Fruit fly (Drosophila melanogaster) whole organism, embryonic: ENCODE measurements around the gene bor.

Experiments used
- Abd-B ChIP-seq: fragments of 200-800 bp; sonication (Bioruptor generic); optimal IDR thresholded peaks from 2 replicates; lab custom pipeline; 2018; ENCODE audit warnings: missing biosample characterization, mild to moderate bottlenecking, missing genetic modification characterization, moderate library complexity
- Antp ChIP-seq: fragments of 200-800 bp; sonication (Bioruptor generic); optimal IDR thresholded peaks from 3 replicates; lab custom pipeline; 2016; ENCODE audit warnings: missing biosample characterization, missing genetic modification characterization
- CG10543 ChIP-seq: fragments of 200-800 bp; sonication (Bioruptor generic); optimal IDR thresholded peaks from 3 replicates; lab custom pipeline; 2017; ENCODE audit warnings: missing biosample characterization, mild to moderate bottlenecking, missing genetic modification characterization, moderate library complexity
- CG10979 ChIP-seq: fragments of 200-800 bp; sonication (Bioruptor generic); optimal IDR thresholded peaks from 2 replicates; lab custom pipeline; 2018; ENCODE audit warnings: missing biosample characterization, mild to moderate bottlenecking, missing genetic modification characterization, moderate library complexity
- CG11247 ChIP-seq: fragments of 200-800 bp; sonication (Bioruptor generic); IDR thresholded peaks from 2 replicates; pipeline ENCODE4 v1.3.6; 2022; ENCODE audit warnings: missing biosample characterization, missing genetic modification characterization
- CG12236 ChIP-seq: fragments of 200-800 bp; sonication (Bioruptor generic); optimal IDR thresholded peaks from 2 replicates; lab custom pipeline; 2016; ENCODE audit warnings: missing biosample characterization, missing genetic modification characterization
- CG12299 ChIP-seq: fragments of 200-800 bp; sonication (Bioruptor generic); optimal IDR thresholded peaks from 2 replicates; lab custom pipeline; 2018; ENCODE audit warnings: missing biosample characterization, mild to moderate bottlenecking, missing genetic modification characterization
- CG15011 ChIP-seq: fragments of 200-800 bp; sonication (Bioruptor generic); optimal IDR thresholded peaks from 3 replicates; lab custom pipeline; 2018; ENCODE audit warnings: missing biosample characterization, mild to moderate bottlenecking, missing genetic modification characterization
- CG15269 ChIP-seq: fragments of 200-800 bp; sonication (Bioruptor generic); optimal IDR thresholded peaks from 2 replicates; lab custom pipeline; 2018; ENCODE audit warnings: missing biosample characterization, mild to moderate bottlenecking, missing genetic modification characterization, moderate library complexity
- CG16779 ChIP-seq: fragments of 200-800 bp; sonication (Bioruptor generic); IDR thresholded peaks from 2 replicates; pipeline ENCODE4 v1.3.6; 2022; ENCODE audit warnings: missing biosample characterization, missing genetic modification characterization
- CG16813 ChIP-seq: fragments of 200-800 bp; sonication (Bioruptor generic); IDR thresholded peaks from 3 replicates; pipeline ENCODE4 v1.3.6; 2022; ENCODE audit warnings: missing biosample characterization, missing genetic modification characterization; ENCODE audit not compliant: partially characterized antibody
- CG16815 ChIP-seq: fragments of 200-800 bp; sonication (Bioruptor generic); optimal IDR thresholded peaks from 3 replicates; lab custom pipeline; 2017; ENCODE audit warnings: missing biosample characterization, mild to moderate bottlenecking, missing genetic modification characterization
- CG2129 ChIP-seq: fragments of 200-800 bp; sonication (Bioruptor generic); IDR thresholded peaks from 2 replicates; pipeline ENCODE4 v1.3.6; 2022; ENCODE audit warnings: missing biosample characterization, missing genetic modification characterization; ENCODE audit not compliant: partially characterized antibody
- CG34376 ChIP-seq: fragments of 200-800 bp; sonication (Bioruptor generic); optimal IDR thresholded peaks from 2 replicates; lab custom pipeline; 2018; ENCODE audit warnings: missing biosample characterization, mild to moderate bottlenecking, missing genetic modification characterization
- CG7839 ChIP-seq: fragments of 200-800 bp; sonication (Bioruptor generic); optimal IDR thresholded peaks from 3 replicates; lab custom pipeline; 2018; ENCODE audit warnings: missing biosample characterization, mild to moderate bottlenecking, missing genetic modification characterization, moderate library complexity
- CG9215 ChIP-seq: fragments of 200-800 bp; sonication (Bioruptor generic); IDR thresholded peaks from 2 replicates; pipeline ENCODE4 v1.3.6; 2022; ENCODE audit warnings: missing biosample characterization, missing genetic modification characterization
- CG9817 ChIP-seq: fragments of 200-800 bp; sonication (Bioruptor generic); optimal IDR thresholded peaks from 2 replicates; lab custom pipeline; 2018; ENCODE audit warnings: missing biosample characterization, mild to moderate bottlenecking, missing genetic modification characterization, moderate library complexity
- D ChIP-seq, 2 experiments: fragments of 200-800 bp in 1 of 2; fragments of >200 bp in 1 of 2; sonication (Bioruptor generic) in 1 of 2; optimal IDR thresholded peaks; 2 replicates in 1 of 2; 3 replicates in 1 of 2; lab custom pipeline; 2017; ENCODE audit warnings: mild to moderate bottlenecking in 1 of 2, missing biosample characterization in 1 of 2, missing genetic modification characterization in 1 of 2, missing genetic modification reagents in 1 of 2
- Drgx ChIP-seq: fragments of 200-800 bp; sonication (Bioruptor generic); IDR thresholded peaks from 2 replicates; pipeline ENCODE4 v1.3.6; 2022; ENCODE audit warnings: missing biosample characterization, missing genetic modification characterization
- E2f1 ChIP-seq: fragments of 200-800 bp; sonication (Bioruptor generic); IDR thresholded peaks from 2 replicates; pipeline ENCODE4 v1.3.6; 2022; ENCODE audit warnings: missing biosample characterization, missing genetic modification characterization
- Eip74EF ChIP-seq, 2 experiments: fragments of 200-800 bp in 1 of 2; fragments of >200 bp in 1 of 2; sonication (Bioruptor generic) in 1 of 2; optimal IDR thresholded peaks; 2 replicates each; lab custom pipeline; 2017 to 2019; ENCODE audit warnings: missing biosample characterization in 2 of 2, missing genetic modification characterization in 2 of 2, mild to moderate bottlenecking in 1 of 2, moderate library complexity in 1 of 2
- Fer2 ChIP-seq: fragments of 200-800 bp; sonication (Bioruptor generic); optimal IDR thresholded peaks from 2 replicates; lab custom pipeline; 2018; ENCODE audit warnings: missing biosample characterization, mild to moderate bottlenecking, missing genetic modification characterization, moderate library complexity
- Hr3 ChIP-seq: fragments of 200-800 bp; sonication (Bioruptor generic); optimal IDR thresholded peaks from 3 replicates; lab custom pipeline; 2016; ENCODE audit warnings: missing biosample characterization, missing genetic modification characterization
- Lim3 ChIP-seq: fragments of 200-800 bp; sonication (Bioruptor generic); IDR thresholded peaks from 2 replicates; pipeline ENCODE4 v1.3.6; 2022; ENCODE audit warnings: missing biosample characterization, missing genetic modification characterization
- Med ChIP-seq: fragments of 200-800 bp; sonication (Bioruptor generic); peaks from one replicate; lab custom pipeline; 2016; ENCODE audit warnings: missing biosample characterization, missing genetic modification characterization, mild to moderate bottlenecking, inconsistent platforms, moderate library complexity
- NK7.1 ChIP-seq: fragments of 200-800 bp; sonication (Bioruptor generic); optimal IDR thresholded peaks from 3 replicates; lab custom pipeline; 2016; ENCODE audit warnings: missing biosample characterization, missing genetic modification characterization
- Ptx1 ChIP-seq: fragments of 200-800 bp; sonication (Bioruptor generic); IDR thresholded peaks from 2 replicates; pipeline ENCODE4 v1.3.6; 2022; ENCODE audit warnings: missing biosample characterization, missing genetic modification characterization
- Scr ChIP-seq: fragments of 200-800 bp; sonication (Bioruptor generic); IDR thresholded peaks from 2 replicates; pipeline ENCODE4 v1.3.6; 2022; ENCODE audit warnings: missing biosample characterization, missing genetic modification characterization; ENCODE audit not compliant: partially characterized antibody
- Side ChIP-seq: fragments of 200-800 bp; sonication (Bioruptor generic); optimal IDR thresholded peaks from 2 replicates; lab custom pipeline; 2016; ENCODE audit warnings: missing biosample characterization, missing genetic modification characterization
- Six4 ChIP-seq: fragments of 200-800 bp; sonication (Bioruptor generic); optimal IDR thresholded peaks from 2 replicates; lab custom pipeline; 2016; ENCODE audit warnings: missing biosample characterization, missing genetic modification characterization
- Sox102F ChIP-seq: fragments of 200-800 bp; sonication (Bioruptor generic); optimal IDR thresholded peaks from 2 replicates; lab custom pipeline; 2018; ENCODE audit warnings: missing biosample characterization, mild to moderate bottlenecking, missing genetic modification characterization, moderate library complexity
- TFAM ChIP-seq: fragments of 200-800 bp; sonication (Bioruptor generic); optimal IDR thresholded peaks from 2 replicates; lab custom pipeline; 2017; ENCODE audit warnings: missing biosample characterization, missing genetic modification characterization, inconsistent platforms
- Xrp1 ChIP-seq: fragments of 200-800 bp; sonication (Bioruptor generic); IDR thresholded peaks from 2 replicates; pipeline ENCODE4 v1.3.6; 2022; ENCODE audit warnings: missing biosample characterization, missing genetic modification characterization
- YL-1 ChIP-seq: fragments of 200-800 bp; sonication (Bioruptor generic); optimal IDR thresholded peaks from 3 replicates; lab custom pipeline; 2017; ENCODE audit warnings: missing biosample characterization, mild to moderate bottlenecking, missing genetic modification characterization
- ash1 ChIP-seq: fragments of 200-800 bp; sonication (Bioruptor generic); optimal IDR thresholded peaks from 2 replicates; lab custom pipeline; 2018; ENCODE audit warnings: missing biosample characterization, mild to moderate bottlenecking, missing genetic modification characterization
- caup ChIP-seq: fragments of 200-800 bp; sonication (Bioruptor generic); optimal IDR thresholded peaks from 3 replicates; lab custom pipeline; 2017; ENCODE audit warnings: missing biosample characterization, mild to moderate bottlenecking, missing genetic modification characterization, moderate library complexity; ENCODE audit not compliant: severe bottlenecking
- crol ChIP-seq: fragments of 200-800 bp; sonication (Bioruptor generic); IDR thresholded peaks from 2 replicates; pipeline ENCODE4 v1.3.6; 2022; ENCODE audit warnings: missing biosample characterization, missing genetic modification characterization
- dm ChIP-seq: fragments of 200-800 bp; sonication (Bioruptor generic); optimal IDR thresholded peaks from 3 replicates; lab custom pipeline; 2016; ENCODE audit warnings: missing biosample characterization, missing genetic modification characterization
- en ChIP-seq: fragments of 200-800 bp; sonication (Bioruptor generic); optimal IDR thresholded peaks from 2 replicates; lab custom pipeline; 2016; ENCODE audit warnings: missing biosample characterization, missing genetic modification characterization
- exex ChIP-seq: fragments of 200-800 bp; sonication (Bioruptor generic); optimal IDR thresholded peaks from 4 replicates; lab custom pipeline; 2018; ENCODE audit warnings: missing biosample characterization, mild to moderate bottlenecking, missing genetic modification characterization, moderate library complexity
- gcm2 ChIP-seq: fragments of 200-800 bp; sonication (Bioruptor generic); optimal IDR thresholded peaks from 2 replicates; lab custom pipeline; 2016; ENCODE audit warnings: missing biosample characterization, missing genetic modification characterization
- odd ChIP-seq: fragments of 200-800 bp; sonication (Bioruptor generic); optimal IDR thresholded peaks from 2 replicates; lab custom pipeline; 2017; ENCODE audit warnings: missing biosample characterization, mild to moderate bottlenecking, missing genetic modification characterization
- rib ChIP-seq: fragments of 200-800 bp; sonication (Bioruptor generic); IDR thresholded peaks from 2 replicates; pipeline ENCODE4 v1.3.6; 2022; ENCODE audit warnings: missing biosample characterization, missing genetic modification characterization
- ro ChIP-seq: fragments of 200-800 bp; sonication (Bioruptor generic); IDR thresholded peaks from 2 replicates; pipeline ENCODE4 v1.3.6; 2022; ENCODE audit warnings: missing biosample characterization, missing genetic modification characterization
- slp2 ChIP-seq: fragments of 200-800 bp; sonication (Bioruptor generic); optimal IDR thresholded peaks from 2 replicates; lab custom pipeline; 2016; ENCODE audit warnings: missing biosample characterization, missing genetic modification characterization
- sna ChIP-seq: fragments of 200-800 bp; sonication (Bioruptor generic); IDR thresholded peaks from 2 replicates; pipeline ENCODE4 v1.3.6; 2022; ENCODE audit warnings: missing biosample characterization, missing genetic modification characterization; ENCODE audit not compliant: partially characterized antibody
- so ChIP-seq: fragments of 200-800 bp; sonication (Bioruptor generic); IDR thresholded peaks from 3 replicates; pipeline ENCODE4 v1.3.6; 2022; ENCODE audit warnings: missing biosample characterization, missing genetic modification characterization
- stwl ChIP-seq: fragments of 200-800 bp; sonication (Bioruptor generic); optimal IDR thresholded peaks from 3 replicates; lab custom pipeline; 2018; ENCODE audit warnings: missing biosample characterization, mild to moderate bottlenecking, missing genetic modification characterization, moderate library complexity
- tgo ChIP-seq: fragments of 200-800 bp; sonication (Bioruptor generic); IDR thresholded peaks from 3 replicates; pipeline ENCODE4 v1.3.6; 2022; ENCODE audit warnings: missing biosample characterization, missing genetic modification characterization
- zfh2 ChIP-seq: fragments of 200-800 bp; sonication (Bioruptor generic); optimal IDR thresholded peaks from 2 replicates; lab custom pipeline; 2016; ENCODE audit warnings: missing biosample characterization, missing genetic modification characterization

bor gene

dm6 chr3R:16230080-16230670 is 33.7 kb downstream of the bor start (continued):
- no peak for TF ChIP-seq sna (GFP tag; lab: Robert Waterston, UW)
- TF ChIP-seq CG2129: no peak
- no peak for TF ChIP-seq en (GFP tag; lab: Kevin White, UChicago)
- TF ChIP-seq CG12299 (tag; lab: Kevin White, UChicago): no peak
- no peak for TF ChIP-seq CG16813 (GFP tag; lab: Robert Waterston, UW)
- peak; percentile 79 for TF ChIP-seq CG34376 (GFP tag; lab: Kevin White, UChicago)
- TF ChIP-seq CG12236 (GFP tag; lab: Kevin White, UChicago): no peak
- no peak for TF ChIP-seq tgo (GFP tag; lab: Robert Waterston, UW)
- no peak for TF ChIP-seq CG9817 (tag; lab: Kevin White, UChicago)
- TF ChIP-seq slp2 (GFP tag; lab: Kevin White, UChicago): no peak
- peak; percentile 1 for TF ChIP-seq CG7839
- TF ChIP-seq caup (GFP tag; lab: Kevin White, UChicago): peak; percentile 22
- TF ChIP-seq CG10543: peak; percentile 76
- no peak for TF ChIP-seq CG11247 (GFP tag; lab: Robert Waterston, UW)
- no peak for TF ChIP-seq Ptx1 (GFP tag; lab: Robert Waterston, UW)
- no peak for TF ChIP-seq E2f1 (GFP tag; lab: Robert Waterston, UW)
- peak; percentile 16 for TF ChIP-seq CG15269 (tag; lab: Kevin White, UChicago)
- no peak for TF ChIP-seq ro (GFP tag; lab: Robert Waterston, UW)
- no peak for TF ChIP-seq CG10979 (tag; lab: Kevin White, UChicago)
- TF ChIP-seq Xrp1 (GFP tag; lab: Robert Waterston, UW): no peak
- no peak for TF ChIP-seq NK7.1 (GFP tag; lab: Kevin White, UChicago)
- TF ChIP-seq YL-1 (GFP tag; lab: Kevin White, UChicago): no peak
- no peak for TF ChIP-seq odd (GFP tag; lab: Kevin White, UChicago)
- TF ChIP-seq Drgx (GFP tag; lab: Robert Waterston, UW): no peak
- no peak for TF ChIP-seq stwl (tag; lab: Kevin White, UChicago)
- TF ChIP-seq Eip74EF (GFP tag; optimal IDR thresholded peaks at IDR 0.05; lab: Kevin White, UChicago): peak in 1 of 2 experiments; percentile 74
- no peak for TF ChIP-seq CG9215 (GFP tag; lab: Robert Waterston, UW)
- TF ChIP-seq Med: peak; percentile 85
- no peak for TF ChIP-seq ash1 (GFP tag; lab: Kevin White, UChicago)
- no peak for TF ChIP-seq Fer2 (tag; lab: Kevin White, UChicago)
- no peak for TF ChIP-seq so
- TF ChIP-seq Antp (GFP tag; lab: Kevin White, UChicago): no peak
- TF ChIP-seq Abd-B (GFP tag; lab: Kevin White, UChicago): no peak
- peak; percentile 3 for TF ChIP-seq zfh2 (GFP tag; lab: Kevin White, UChicago)
- no peak for TF ChIP-seq TFAM
- TF ChIP-seq CG16779 (GFP tag; lab: Robert Waterston, UW): no peak
- no peak for TF ChIP-seq Sox102F (GFP tag; lab: Kevin White, UChicago)
- no peak for TF ChIP-seq D (optimal IDR thresholded peaks at IDR 0.05; lab: Kevin White, UChicago)
- TF ChIP-seq D (GFP tag; optimal IDR thresholded peaks at IDR 0.05; lab: Kevin White, UChicago): no peak
- no peak for TF ChIP-seq Scr (GFP tag; lab: Robert Waterston, UW)
- no peak for TF ChIP-seq dm (GFP tag; lab: Kevin White, UChicago)
- TF ChIP-seq exex (tag; lab: Kevin White, UChicago): peak; percentile 63
- no peak for TF ChIP-seq CG16815 (GFP tag; lab: Kevin White, UChicago)
- no peak for TF ChIP-seq gcm2 (GFP tag; lab: Kevin White, UChicago)
- TF ChIP-seq Lim3: no peak
- no peak for TF ChIP-seq CG15011 (GFP tag; lab: Kevin White, UChicago)
- TF ChIP-seq Hr3: no peak
- no peak for TF ChIP-seq crol (GFP tag; lab: Robert Waterston, UW)
- no peak for TF ChIP-seq Side (GFP tag; lab: Kevin White, UChicago)
- no peak for TF ChIP-seq rib (GFP tag; lab: Robert Waterston, UW)
- TF ChIP-seq Six4 (GFP tag; lab: Kevin White, UChicago): no peak
